Worm (Caenorhabditis elegans): Measurements from ENCODE around the gene tag-243.

DNA sequence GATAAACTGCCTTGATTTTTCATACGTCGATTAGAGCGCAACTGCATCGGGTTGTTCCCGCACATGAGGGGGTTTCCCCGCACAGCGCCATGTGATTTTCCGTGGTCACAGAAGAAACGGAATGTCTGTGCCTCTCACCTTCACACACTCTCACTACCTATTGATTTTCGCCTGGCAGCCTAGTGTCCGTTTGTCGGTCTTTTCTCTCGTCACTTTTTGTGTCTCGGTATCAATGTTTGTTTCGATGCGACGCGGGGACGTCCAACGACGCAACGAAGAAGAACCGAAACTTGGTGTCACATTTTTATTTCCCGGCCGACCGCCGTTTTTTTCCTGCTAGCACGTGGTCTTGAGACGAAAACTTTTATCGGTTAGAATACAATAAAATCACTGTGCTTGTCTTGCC is 38.9 kb downstream of the tag-243 start:
- no peak for TF ChIP-seq tra-4 (tag; optimal IDR thresholded peaks at IDR 0.05)
- peak; percentile 57 for TF ChIP-seq hmg-4 (GFP tag; optimal IDR thresholded peaks at IDR 0.05)
- TF ChIP-seq ama-1 (optimal IDR thresholded peaks at IDR 0.05): no peak
- TF ChIP-seq F13C5.2 (tag; optimal IDR thresholded peaks at IDR 0.05): peak; percentile 63
- no peak for TF ChIP-seq tbx-37 (GFP tag; conservative IDR thresholded peaks at IDR 0.05)
- TF ChIP-seq hmbx-1 (tag; optimal IDR thresholded peaks at IDR 0.05): no peak
- TF ChIP-seq scrt-1 (GFP tag; IDR thresholded peaks at IDR 0.05): no peak
- TF ChIP-seq ceh-36 (tag; optimal IDR thresholded peaks at IDR 0.05): no peak
